Fruit fly (Drosophila melanogaster): ENCODE data around the gene CG8461.
A peak's percentile ranks its signal among the peaks of the same experiment; 100 is the strongest.

Gene CG8461

DNA sequence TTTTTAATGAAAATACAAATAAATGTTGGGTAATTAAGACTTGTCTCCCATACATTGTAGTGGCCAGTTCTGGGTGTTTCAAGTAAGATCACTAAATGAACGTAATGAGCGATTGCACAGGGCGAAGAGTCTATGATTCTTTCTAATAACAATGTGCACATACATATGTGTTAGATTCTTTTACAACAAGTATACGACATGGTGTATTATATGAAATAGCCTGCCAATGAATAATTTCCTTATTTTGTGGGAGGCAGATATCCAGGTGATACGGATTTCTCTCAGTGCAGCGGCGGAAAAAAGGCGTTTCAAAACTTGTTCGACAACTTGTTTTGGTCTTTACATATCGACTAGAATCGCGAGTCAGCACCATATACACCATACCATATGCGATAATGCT lies 39.9 kb downstream of the CG8461 start (continued):
- TF ChIP-seq ems (GFP tag; optimal IDR thresholded peaks at IDR 0.05) (peak; percentile 18), C15 (GFP tag; IDR thresholded peaks at IDR 0.05) (0 out of 3 replicates have a peak, but pooled peaks have one; percentile 54), CG12299 (tag; optimal IDR thresholded peaks at IDR 0.05) (no peak), sna (GFP tag; IDR thresholded peaks at IDR 0.05; ENCODE audit: partially characterized antibody) (no peak), CG7786 (GFP tag; optimal IDR thresholded peaks at IDR 0.05) (peak; percentile 66), CG15269 (tag; optimal IDR thresholded peaks at IDR 0.05) (peak; percentile 59), Stat92E (GFP tag; optimal IDR thresholded peaks at IDR 0.05) (no peak), Awh (GFP tag; IDR thresholded peaks at IDR 0.05) (no peak), CG6765 (GFP tag; optimal IDR thresholded peaks at IDR 0.05) (no peak), so (GFP tag; IDR thresholded peaks at IDR 0.05) (no peak), zfh1 (GFP tag; IDR thresholded peaks at IDR 0.05) (peak; percentile 63; the same call in 2 of the 3 replicates), CG4360 (GFP tag; IDR thresholded peaks at IDR 0.05) (no peak), CG8765 (GFP tag; IDR thresholded peaks at IDR 0.05) (no peak), CG10267 (tag; optimal IDR thresholded peaks at IDR 0.05) (peak; percentile 35), CG6654 (GFP tag; optimal IDR thresholded peaks at IDR 0.05) (peak; percentile 24), CG14860 (GFP tag; IDR thresholded peaks at IDR 0.05; ENCODE audit: partially characterized antibody) (no peak), CG3726 (GFP tag; IDR thresholded peaks at IDR 0.05) (0 out of 3 replicates have a peak, but pooled peaks have one; percentile 33), unpg (GFP tag; optimal IDR thresholded peaks at IDR 0.05) (peak; percentile 60), CG18619 (GFP tag; optimal IDR thresholded peaks at IDR 0.05) (peak; percentile 18), ase (GFP tag; IDR thresholded peaks at IDR 0.05) (0 out of 3 replicates have a peak, but pooled peaks have one; percentile 33), dm (GFP tag; optimal IDR thresholded peaks at IDR 0.05) (no peak), tio (GFP tag; optimal IDR thresholded peaks at IDR 0.05) (peak; percentile 40), jing (GFP tag; optimal IDR thresholded peaks at IDR 0.05) (peak; percentile 27), CG12942 (GFP tag; optimal IDR thresholded peaks at IDR 0.05) (peak; percentile 5), Dp (GFP tag; optimal IDR thresholded peaks at IDR 0.05) (no peak), CG1024 (GFP tag; IDR thresholded peaks at IDR 0.05) (0 out of 2 replicates have a peak, but pooled peaks have one; percentile 8), YL-1 (GFP tag; optimal IDR thresholded peaks at IDR 0.05) (no peak), CG4282 (GFP tag; optimal IDR thresholded peaks at IDR 0.05) (no peak), ind (GFP tag; optimal IDR thresholded peaks at IDR 0.05) (peak; percentile 54), bcd (GFP tag; optimal IDR thresholded peaks at IDR 0.05) (peak; percentile 54), lilli (GFP tag; optimal IDR thresholded peaks at IDR 0.05) (peak; percentile 77), trem (tag; optimal IDR thresholded peaks at IDR 0.05) (no peak), CG10543 (GFP tag; optimal IDR thresholded peaks at IDR 0.05) (no peak), Fer3 (tag; optimal IDR thresholded peaks at IDR 0.05) (peak; percentile 46), CG1602 (GFP tag; optimal IDR thresholded peaks at IDR 0.05) (no peak), Dref (GFP tag; IDR thresholded peaks at IDR 0.05) (no peak), stwl (tag; optimal IDR thresholded peaks at IDR 0.05) (no peak), aop (GFP tag; IDR thresholded peaks at IDR 0.05) (no peak), CG14014 (GFP tag; IDR thresholded peaks at IDR 0.05) (peak; percentile 66; the same call in 1 of the 2 replicates), zen (tag; optimal IDR thresholded peaks at IDR 0.05) (peak; percentile 26), CG4820 (GFP tag; optimal IDR thresholded peaks at IDR 0.05) (peak; percentile 44), CG15601 (tag; optimal IDR thresholded peaks at IDR 0.05) (no peak), Antp (GFP tag; optimal IDR thresholded peaks at IDR 0.05) (peak; percentile 52), Lpt (GFP tag; optimal IDR thresholded peaks at IDR 0.05) (no peak), H2.0 (GFP tag; IDR thresholded peaks at IDR 0.05) (peak; percentile 46), run (tag; optimal IDR thresholded peaks at IDR 0.05) (no peak), z (GFP tag; IDR thresholded peaks at IDR 0.05) (no peak), CG16779 (GFP tag; IDR thresholded peaks at IDR 0.05) (0 out of 2 replicates have a peak, but pooled peaks have one; percentile 37), CG6272 (GFP tag; IDR thresholded peaks at IDR 0.05) (no peak), odd (GFP tag; optimal IDR thresholded peaks at IDR 0.05) (no peak), Sox102F (GFP tag; optimal IDR thresholded peaks at IDR 0.05) (peak; percentile 50)
